Fruit fly (Drosophila melanogaster) whole organism, embryonic: ENCODE measurements around the gene PNKP.

Source experiments
- CG10431 ChIP-seq: fragments of 200-800 bp; sonication (Bioruptor generic); optimal IDR thresholded peaks from 3 replicates; lab custom pipeline; 2018; ENCODE audit warnings: missing biosample characterization, mild to moderate bottlenecking, missing genetic modification characterization
- CG11504 ChIP-seq: fragments of 200-800 bp; sonication (Bioruptor generic); optimal IDR thresholded peaks from 3 replicates; lab custom pipeline; 2019; ENCODE audit warnings: missing biosample characterization, mild to moderate bottlenecking, missing genetic modification characterization, moderate library complexity
- CG11695 ChIP-seq: fragments of 200-800 bp; sonication (Bioruptor generic); IDR thresholded peaks from 3 replicates; pipeline ENCODE4 v1.3.6; 2022; ENCODE audit warnings: missing biosample characterization, missing genetic modification characterization
- CG11723 ChIP-seq: fragments of 200-800 bp; sonication (Bioruptor generic); optimal IDR thresholded peaks from 2 replicates; lab custom pipeline; 2017; ENCODE audit warnings: missing biosample characterization, mild to moderate bottlenecking, missing genetic modification characterization
- CG12155 ChIP-seq: fragments of 200-800 bp; sonication (Bioruptor generic); optimal IDR thresholded peaks from 3 replicates; lab custom pipeline; 2016; ENCODE audit warnings: missing biosample characterization, missing genetic modification characterization
- CG15269 ChIP-seq: fragments of 200-800 bp; sonication (Bioruptor generic); optimal IDR thresholded peaks from 2 replicates; lab custom pipeline; 2018; ENCODE audit warnings: missing biosample characterization, mild to moderate bottlenecking, missing genetic modification characterization, moderate library complexity
- CG1603 ChIP-seq: fragments of 200-800 bp; sonication (Bioruptor generic); optimal IDR thresholded peaks from 2 replicates; lab custom pipeline; 2019; ENCODE audit warnings: missing biosample characterization, mild to moderate bottlenecking, missing genetic modification characterization, moderate library complexity
- CG4360 ChIP-seq: fragments of 200-800 bp; sonication (Bioruptor generic); IDR thresholded peaks from 2 replicates; pipeline ENCODE4 v1.3.6; 2022; ENCODE audit warnings: missing biosample characterization, missing genetic modification characterization
- CG6254 ChIP-seq: fragments of 200-800 bp; sonication (Bioruptor generic); optimal IDR thresholded peaks from 3 replicates; lab custom pipeline; 2017; ENCODE audit warnings: mild to moderate bottlenecking, missing biosample characterization, missing genetic modification reagents, missing genetic modification characterization
- CG7786 ChIP-seq: fragments of 200-800 bp; sonication (Bioruptor generic); optimal IDR thresholded peaks from 2 replicates; lab custom pipeline; 2016; ENCODE audit warnings: missing biosample characterization, missing genetic modification characterization
- Chrac-16 ChIP-seq: fragments of 200-800 bp; sonication (Bioruptor generic); optimal IDR thresholded peaks from 3 replicates; lab custom pipeline; 2016; ENCODE audit warnings: missing biosample characterization, missing genetic modification characterization
- Dad ChIP-seq: fragments of 200-800 bp; sonication (Bioruptor generic); optimal IDR thresholded peaks from 3 replicates; lab custom pipeline; 2016; ENCODE audit warnings: missing biosample characterization, missing genetic modification characterization
- Dip2 ChIP-seq: fragments of 200-800 bp; sonication (Bioruptor generic); IDR thresholded peaks from 2 replicates; pipeline ENCODE4 v1.3.6; 2022; ENCODE audit warnings: missing biosample characterization, missing genetic modification characterization
- Drgx ChIP-seq: fragments of 200-800 bp; sonication (Bioruptor generic); IDR thresholded peaks from 2 replicates; pipeline ENCODE4 v1.3.6; 2022; ENCODE audit warnings: missing biosample characterization, missing genetic modification characterization
- Elba2 ChIP-seq: fragments of 200-800 bp; sonication (Bioruptor generic); optimal IDR thresholded peaks from 3 replicates; lab custom pipeline; 2016; ENCODE audit warnings: missing biosample characterization, missing genetic modification characterization
- HmgD ChIP-seq: fragments of 200-800 bp; sonication (Bioruptor generic); optimal IDR thresholded peaks from 3 replicates; lab custom pipeline; 2016; ENCODE audit warnings: missing biosample characterization, missing genetic modification characterization
- Hmr ChIP-seq: fragments of 200-800 bp; sonication (Bioruptor generic); optimal IDR thresholded peaks from 3 replicates; lab custom pipeline; 2017; ENCODE audit warnings: mild to moderate bottlenecking, missing biosample characterization, missing genetic modification reagents, missing genetic modification characterization
- MESR4 ChIP-seq: fragments of 200-800 bp; sonication (Bioruptor generic); optimal IDR thresholded peaks from 2 replicates; lab custom pipeline; 2018; ENCODE audit warnings: missing biosample characterization, mild to moderate bottlenecking, missing genetic modification characterization, moderate library complexity
- MTF-1 ChIP-seq: fragments of 200-800 bp; sonication (Bioruptor generic); optimal IDR thresholded peaks from 2 replicates; lab custom pipeline; 2018; ENCODE audit warnings: missing biosample characterization, mild to moderate bottlenecking, missing genetic modification characterization, borderline replicate concordance
- Mes4 ChIP-seq: fragments of 200-800 bp; sonication (Bioruptor generic); optimal IDR thresholded peaks from 2 replicates; lab custom pipeline; 2016; ENCODE audit warnings: missing biosample characterization, missing genetic modification characterization
- Opbp ChIP-seq: fragments of 200-800 bp; sonication (Bioruptor generic); IDR thresholded peaks from 3 replicates; pipeline ENCODE4 v1.3.6; 2022; ENCODE audit warnings: missing biosample characterization, missing genetic modification characterization; ENCODE audit not compliant: partially characterized antibody
- Pdp1 ChIP-seq, 2 experiments: fragments of 200-800 bp; sonication (Bioruptor generic); optimal IDR thresholded peaks; 3 replicates each; lab custom pipeline; 2016; ENCODE audit warnings: missing biosample characterization in 2 of 2, missing genetic modification characterization in 2 of 2, mild to moderate bottlenecking in 1 of 2, moderate library complexity in 1 of 2
- Rx ChIP-seq: fragments of 200-800 bp; sonication (Bioruptor generic); IDR thresholded peaks from 2 replicates; pipeline ENCODE4 v1.3.6; 2022; ENCODE audit warnings: missing biosample characterization, missing genetic modification characterization
- TFAM ChIP-seq: fragments of 200-800 bp; sonication (Bioruptor generic); optimal IDR thresholded peaks from 2 replicates; lab custom pipeline; 2017; ENCODE audit warnings: missing biosample characterization, missing genetic modification characterization, inconsistent platforms
- Xrp1 ChIP-seq: fragments of 200-800 bp; sonication (Bioruptor generic); IDR thresholded peaks from 2 replicates; pipeline ENCODE4 v1.3.6; 2022; ENCODE audit warnings: missing biosample characterization, missing genetic modification characterization
- al ChIP-seq: fragments of 200-800 bp; sonication (Bioruptor generic); IDR thresholded peaks from 2 replicates; pipeline ENCODE4 v1.3.6; 2022; ENCODE audit warnings: missing biosample characterization, missing genetic modification characterization
- btn ChIP-seq: fragments of 200-800 bp; sonication (Bioruptor generic); optimal IDR thresholded peaks from 2 replicates; lab custom pipeline; 2016; ENCODE audit warnings: missing biosample characterization, missing genetic modification characterization
- cad ChIP-seq: fragments of >200 bp; optimal IDR thresholded peaks from 2 replicates; lab custom pipeline; 2017; ENCODE audit warnings: missing biosample characterization, missing genetic modification characterization
- caup ChIP-seq: fragments of 200-800 bp; sonication (Bioruptor generic); optimal IDR thresholded peaks from 3 replicates; lab custom pipeline; 2017; ENCODE audit warnings: missing biosample characterization, mild to moderate bottlenecking, missing genetic modification characterization, moderate library complexity; ENCODE audit not compliant: severe bottlenecking
- chinmo ChIP-seq: fragments of 200-800 bp; sonication (Bioruptor generic); IDR thresholded peaks from 4 replicates; pipeline ENCODE4 v1.3.6; 2022; ENCODE audit warnings: missing biosample characterization, missing genetic modification characterization; ENCODE audit not compliant: partially characterized antibody
- da ChIP-seq: fragments of 200-800 bp; sonication (Bioruptor generic); optimal IDR thresholded peaks from 2 replicates; lab custom pipeline; 2016; ENCODE audit warnings: missing biosample characterization, missing genetic modification characterization
- dmrt11E ChIP-seq: fragments of 200-800 bp; sonication (Bioruptor generic); optimal IDR thresholded peaks from 3 replicates; lab custom pipeline; 2018; ENCODE audit warnings: missing biosample characterization, mild to moderate bottlenecking, missing genetic modification characterization, moderate library complexity
- fd3F ChIP-seq: fragments of 200-800 bp; sonication (Bioruptor generic); optimal IDR thresholded peaks from 2 replicates; lab custom pipeline; 2018; ENCODE audit warnings: missing biosample characterization, mild to moderate bottlenecking, missing genetic modification characterization, moderate library complexity
- gcm2 ChIP-seq: fragments of 200-800 bp; sonication (Bioruptor generic); optimal IDR thresholded peaks from 2 replicates; lab custom pipeline; 2016; ENCODE audit warnings: missing biosample characterization, missing genetic modification characterization
- lov ChIP-seq, 2 experiments: fragments of 200-800 bp in 1 of 2; fragments of >200 bp in 1 of 2; sonication (Bioruptor generic) in 1 of 2; IDR thresholded peaks in 1 of 2; optimal IDR thresholded peaks in 1 of 2; 2 replicates in 1 of 2; 3 replicates in 1 of 2; pipeline versions ENCODE4 v1.3.6 to Lab custom; 2017 to 2022; ENCODE audit warnings: missing biosample characterization in 1 of 2, missing genetic modification characterization in 1 of 2
- mam ChIP-seq: fragments of 200-800 bp; sonication (Bioruptor generic); optimal IDR thresholded peaks from 3 replicates; lab custom pipeline; 2016; ENCODE audit warnings: missing biosample characterization, missing genetic modification characterization
- nau ChIP-seq: fragments of 200-800 bp; sonication (Bioruptor generic); optimal IDR thresholded peaks from 3 replicates; lab custom pipeline; 2017; ENCODE audit warnings: missing biosample characterization, mild to moderate bottlenecking, missing genetic modification characterization, missing genetic modification reagents
- nerfin-2 ChIP-seq: fragments of 200-800 bp; sonication (Bioruptor generic); IDR thresholded peaks from 2 replicates; pipeline ENCODE4 v1.3.6; 2022; ENCODE audit warnings: missing biosample characterization, missing genetic modification characterization; ENCODE audit not compliant: partially characterized antibody
- oc ChIP-seq: fragments of 200-800 bp; sonication (Bioruptor generic); optimal IDR thresholded peaks from 2 replicates; lab custom pipeline; 2018; ENCODE audit warnings: missing biosample characterization, mild to moderate bottlenecking, missing genetic modification characterization, moderate library complexity
- p53 ChIP-seq: fragments of 200-800 bp; sonication (Bioruptor generic); optimal IDR thresholded peaks from 2 replicates; lab custom pipeline; 2016; ENCODE audit warnings: missing biosample characterization, missing genetic modification characterization
- peb ChIP-seq: fragments of 200-800 bp; sonication (Bioruptor generic); IDR thresholded peaks from 2 replicates; pipeline ENCODE4 v1.3.6; 2022; ENCODE audit warnings: missing biosample characterization, missing genetic modification characterization
- pfk ChIP-seq: fragments of 200-800 bp; sonication (Bioruptor generic); optimal IDR thresholded peaks from 2 replicates; lab custom pipeline; 2018; ENCODE audit warnings: missing biosample characterization, mild to moderate bottlenecking, missing genetic modification characterization, moderate library complexity
- prd ChIP-seq, 3 experiments: fragments of >200 bp in 2 of 3; fragments of 200-800 bp in 1 of 3; sonication (Bioruptor generic) in 1 of 3; optimal IDR thresholded peaks in 2 of 3; IDR thresholded peaks in 1 of 3; 2 replicates in 2 of 3; 3 replicates in 1 of 3; pipeline versions ENCODE4 v1.3.6 to Lab custom; 2017 to 2022; ENCODE audit warnings: missing biosample characterization in 1 of 3, missing genetic modification characterization in 1 of 3
- psq ChIP-seq: fragments of 200-800 bp; sonication (Bioruptor generic); optimal IDR thresholded peaks from 2 replicates; lab custom pipeline; 2017; ENCODE audit warnings: missing biosample characterization, missing genetic modification characterization
- seq ChIP-seq: fragments of 200-800 bp; sonication (Bioruptor generic); IDR thresholded peaks from 2 replicates; pipeline ENCODE4 v1.3.6; 2022; ENCODE audit warnings: missing biosample characterization, missing genetic modification characterization
- slou ChIP-seq: fragments of 200-800 bp; sonication (Bioruptor generic); optimal IDR thresholded peaks from 3 replicates; lab custom pipeline; 2016; ENCODE audit warnings: missing biosample characterization, missing genetic modification characterization
- so ChIP-seq: fragments of 200-800 bp; sonication (Bioruptor generic); IDR thresholded peaks from 3 replicates; pipeline ENCODE4 v1.3.6; 2022; ENCODE audit warnings: missing biosample characterization, missing genetic modification characterization
- trem ChIP-seq: fragments of 200-800 bp; optimal IDR thresholded peaks from 3 replicates; lab custom pipeline; 2019; ENCODE audit warnings: missing biosample characterization, mild to moderate bottlenecking, missing genetic modification characterization, moderate library complexity
- unpg ChIP-seq: fragments of 200-800 bp; sonication (Bioruptor generic); optimal IDR thresholded peaks from 3 replicates; lab custom pipeline; 2018; ENCODE audit warnings: missing biosample characterization, mild to moderate bottlenecking, missing genetic modification characterization, moderate library complexity

Gene PNKP

dm6 chr3R:8349449-8350115, 6.3 kb upstream of the PNKP start, which contains the start of gene Atg13 (continued):
- TF ChIP-seq mam (GFP tag; lab: Kevin White, UChicago) = peak; percentile 5
- TF ChIP-seq peb = no peak
- peak; percentile 73; the same call in 2 of the 4 replicates for TF ChIP-seq chinmo
- TF ChIP-seq Chrac-16 (GFP tag; lab: Kevin White, UChicago) = no peak
- no peak for TF ChIP-seq al (GFP tag; lab: Robert Waterston, UW)
- no peak for TF ChIP-seq unpg (GFP tag; lab: Kevin White, UChicago)
- TF ChIP-seq da (GFP tag; lab: Kevin White, UChicago) = no peak
- TF ChIP-seq btn (GFP tag; lab: Kevin White, UChicago) = no peak
- TF ChIP-seq Rx (GFP tag; lab: Robert Waterston, UW) = no peak
- no peak for TF ChIP-seq Xrp1
- no peak for TF ChIP-seq CG11504 (tag; lab: Kevin White, UChicago)
- peak; percentile 85 for TF ChIP-seq Opbp (GFP tag; lab: Robert Waterston, UW)
- TF ChIP-seq gcm2 (GFP tag; lab: Kevin White, UChicago) = no peak
- no peak for TF ChIP-seq CG6254 (GFP tag; lab: Kevin White, UChicago)
- TF ChIP-seq pfk (GFP tag; lab: Kevin White, UChicago) = no peak
- TF ChIP-seq oc = no peak
- no peak for TF ChIP-seq Elba2 (GFP tag; lab: Kevin White, UChicago)
- TF ChIP-seq p53 (GFP tag; lab: Kevin White, UChicago) = no peak
- TF ChIP-seq HmgD (GFP tag; lab: Kevin White, UChicago) = no peak
- TF ChIP-seq CG12155 (GFP tag; lab: Kevin White, UChicago) = peak; percentile 20
- no peak for TF ChIP-seq CG11723 (GFP tag; lab: Kevin White, UChicago)
- no peak for TF ChIP-seq slou (GFP tag; lab: Kevin White, UChicago)
- TF ChIP-seq caup (GFP tag; lab: Kevin White, UChicago) = no peak
- TF ChIP-seq Pdp1 (GFP tag; optimal IDR thresholded peaks at IDR 0.05; lab: Kevin White, UChicago) = peak in 1 of 2 experiments; percentile 9
- no peak for TF ChIP-seq Dad (GFP tag; lab: Kevin White, UChicago)
- no peak for TF ChIP-seq CG15269 (tag; lab: Kevin White, UChicago)
- no peak for TF ChIP-seq CG11695 (GFP tag; lab: Robert Waterston, UW)
- TF ChIP-seq fd3F (GFP tag; lab: Kevin White, UChicago) = no peak
- TF ChIP-seq nerfin-2 (GFP tag; lab: Robert Waterston, UW) = peak; percentile 58
- TF ChIP-seq cad (GFP tag; lab: Kevin White, UChicago) = no peak
- TF ChIP-seq dmrt11E (tag; lab: Kevin White, UChicago) = peak; percentile 23
- TF ChIP-seq lov (optimal IDR thresholded peaks at IDR 0.05; lab: Kevin White, UChicago) = no peak
- no peak for TF ChIP-seq lov (GFP tag; IDR thresholded peaks at IDR 0.05; lab: Robert Waterston, UW)
- no peak for TF ChIP-seq Dip2
- peak; percentile 80 for TF ChIP-seq MESR4 (GFP tag; lab: Kevin White, UChicago)
- no peak for TF ChIP-seq seq (GFP tag; lab: Robert Waterston, UW)
- no peak for TF ChIP-seq prd (optimal IDR thresholded peaks at IDR 0.05; lab: Kevin White, UChicago)
- peak; percentile 45; the same call in 2 of the 3 replicates for TF ChIP-seq prd (GFP tag; IDR thresholded peaks at IDR 0.05; lab: Robert Waterston, UW)
- no peak for TF ChIP-seq Mes4
- no peak for TF ChIP-seq nau (GFP tag; lab: Kevin White, UChicago)
- TF ChIP-seq CG1603 (tag; lab: Kevin White, UChicago) = peak; percentile 16
- TF ChIP-seq TFAM (GFP tag; lab: Kevin White, UChicago) = no peak
- peak; percentile 9 for TF ChIP-seq trem (tag; lab: Kevin White, UChicago)
- no peak for TF ChIP-seq MTF-1 (GFP tag; lab: Kevin White, UChicago)
- TF ChIP-seq Hmr (GFP tag; lab: Kevin White, UChicago) = no peak
- TF ChIP-seq so (GFP tag; lab: Robert Waterston, UW) = no peak
- TF ChIP-seq CG7786 (GFP tag; lab: Kevin White, UChicago) = no peak
- no peak for TF ChIP-seq CG10431 (GFP tag; lab: Kevin White, UChicago)
- TF ChIP-seq psq (GFP tag; lab: Kevin White, UChicago) = no peak
- no peak for TF ChIP-seq CG4360
- TF ChIP-seq Drgx = peak; percentile 75; the same call in 1 of the 2 replicates
